Worm (Caenorhabditis elegans) whole organism, L4/young adult: ENCODE data around the gene Y44A6D.3.

ENCODE experiments used
- W03F9.2 ChIP-seq: fragments of 150-350 bp; optimal IDR thresholded peaks from 2 replicates; lab custom pipeline; 2014; ENCODE audit warnings: missing biosample characterization, missing genetic modification characterization
- dao-5 ChIP-seq: sonication (generic microtip); optimal IDR thresholded peaks from 2 replicates; lab custom pipeline; 2016; ENCODE audit warnings: missing genotype, missing genetic modification characterization, moderate library complexity, missing compliant biosample characterization
- him-1 ChIP-seq: sonication (generic microtip); optimal IDR thresholded peaks from 2 replicates; lab custom pipeline; 2016; ENCODE audit warnings: missing genotype, missing genetic modification reagents, missing genetic modification characterization, missing compliant biosample characterization

Gene Y44A6D.3

DNA sequence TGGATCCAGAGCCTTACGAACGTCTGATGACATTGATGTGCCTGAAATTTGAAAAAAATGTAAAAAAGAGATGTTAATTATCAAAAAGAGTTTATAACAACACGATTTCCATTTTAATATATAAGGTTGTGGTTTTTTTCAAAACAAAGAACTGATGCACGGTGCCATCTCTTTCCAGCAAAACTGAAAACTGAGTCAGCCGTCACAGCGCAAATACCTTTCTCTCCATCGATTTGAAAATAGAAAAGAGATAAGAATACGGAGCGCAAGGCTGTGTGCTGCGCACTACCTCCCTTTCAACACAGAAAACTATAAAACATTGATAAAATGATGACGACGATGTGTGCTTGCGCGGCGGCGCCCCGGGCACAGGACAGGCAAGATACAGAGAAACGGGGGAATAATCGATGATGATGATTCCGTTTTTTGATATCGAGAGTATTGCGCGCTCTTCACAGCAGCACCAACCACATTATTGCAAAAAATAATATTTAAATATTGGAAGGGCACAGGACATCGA is at the start of gene Y44A6D.3:
Gene Y44A6D.3 (minus strand): TSS at position 51 of the 520 bp plus-strand sequence.
- TF ChIP-seq W03F9.2 (no peak), him-1 (tag; lab: Kevin White, UChicago) (no peak), dao-5 (tag; lab: Kevin White, UChicago) (no peak)

ce11 chrV:20841484-20841883 is 49.3 kb upstream of the Y44A6D.3 start:
- no peak for TF ChIP-seq W03F9.2
- no peak for TF ChIP-seq him-1 (tag; lab: Kevin White, UChicago)
- TF ChIP-seq dao-5 (tag; lab: Kevin White, UChicago): no peak

ce11 chrV:20838565-20838964 is 46.3 kb upstream of the Y44A6D.3 start, which contains the start of gene exos-7:
exos-7 (plus strand) TSS chrV:20838865.
- TF ChIP-seq W03F9.2: no peak
- TF ChIP-seq him-1 (tag; lab: Kevin White, UChicago): no peak
- TF ChIP-seq dao-5 (tag; lab: Kevin White, UChicago): no peak

ce11 chrV:20837765-20838164 is 45.5 kb upstream of the Y44A6D.3 start, which contains the start of gene mrps-12:
mrps-12 (plus strand) TSS chrV:20838080.
- TF ChIP-seq him-1 (tag; lab: Kevin White, UChicago) (no peak), dao-5 (tag; lab: Kevin White, UChicago) (no peak), W03F9.2 (no peak)

DNA sequence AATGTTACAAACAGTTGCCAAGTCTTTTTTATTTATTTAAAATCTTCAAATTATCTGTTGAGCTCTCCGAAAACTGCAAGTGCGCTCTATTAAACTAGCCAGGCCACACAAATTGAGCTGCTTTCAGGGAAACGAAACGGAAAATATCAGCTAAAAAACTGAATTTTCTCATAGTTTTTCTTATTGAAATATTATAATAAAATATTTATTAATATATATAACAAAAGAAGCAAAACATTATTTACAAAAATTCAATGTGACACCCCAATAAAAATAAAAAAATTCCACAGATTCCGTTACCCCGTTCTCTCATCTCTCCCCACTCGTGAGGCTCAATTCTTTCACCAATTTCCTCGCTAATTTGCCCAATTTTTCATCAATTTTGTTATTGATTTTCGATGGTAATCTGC is 40.3 kb upstream of the Y44A6D.3 start:
- TF ChIP-seq dao-5 (tag; lab: Kevin White, UChicago): no peak

DNA sequence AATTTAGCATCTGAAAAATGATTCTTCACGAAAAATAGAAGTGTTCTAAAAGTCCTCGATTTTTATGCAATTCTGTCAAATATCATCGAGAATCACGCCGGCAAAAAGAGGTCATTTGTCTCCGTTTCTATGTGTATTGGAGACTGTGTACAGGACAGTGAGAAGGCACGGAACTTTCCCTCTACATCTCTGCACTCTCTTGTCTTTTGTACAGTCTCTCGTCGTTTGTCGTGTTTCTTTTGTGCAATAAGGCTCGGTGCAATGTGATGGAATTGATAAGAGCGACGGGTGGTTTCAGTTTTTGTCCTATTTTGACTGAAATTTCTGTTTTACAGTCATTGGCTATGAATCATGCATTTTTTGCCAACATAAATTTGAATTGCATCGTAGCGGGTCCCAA is 39.6 kb upstream of the Y44A6D.3 start:
- TF ChIP-seq dao-5 (tag; lab: Kevin White, UChicago) (no peak), W03F9.2 (no peak), him-1 (tag; lab: Kevin White, UChicago) (no peak)

- TF ChIP-seq W03F9.2 (no peak), him-1 (tag; lab: Kevin White, UChicago) (no peak)
These were observed 38.2 kb upstream of the Y44A6D.3 start for ce11 chrV:20830409-20830808.

- TF ChIP-seq dao-5 (tag; lab: Kevin White, UChicago) (no peak), W03F9.2 (no peak), him-1 (tag; lab: Kevin White, UChicago) (no peak)
These were observed 37.3 kb upstream of the Y44A6D.3 start, which contains the start of gene num-1 for ce11 chrV:20829511-20829910. num-1 (plus strand) TSS chrV:20829811.

DNA sequence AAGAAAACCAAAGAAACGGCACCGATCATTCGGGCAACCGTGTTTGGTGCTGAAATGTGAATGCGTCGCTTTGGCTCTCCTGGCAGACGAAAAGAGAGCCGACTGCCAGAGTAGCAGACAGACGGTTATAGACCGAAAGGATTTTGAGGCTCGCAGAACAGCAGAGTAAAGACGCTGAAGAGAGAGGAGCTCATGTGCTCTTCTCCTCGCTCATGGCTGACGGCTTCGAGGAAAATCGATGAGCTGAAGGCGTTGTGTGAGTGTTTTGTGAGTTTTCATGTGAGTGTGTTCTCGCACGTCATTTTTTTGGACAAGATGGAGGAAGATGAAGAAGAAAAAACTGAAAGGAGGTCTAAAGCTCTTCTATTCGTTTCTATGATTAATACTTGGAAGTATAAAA is 36.6 kb upstream of the Y44A6D.3 start, which contains the start of gene sbt-1:
Gene sbt-1 (minus strand): TSS at position 62 of the 400 bp plus-strand sequence.
- TF ChIP-seq him-1 (tag; lab: Kevin White, UChicago) (peak; percentile 40), W03F9.2 (no peak), dao-5 (tag; lab: Kevin White, UChicago) (no peak)

DNA sequence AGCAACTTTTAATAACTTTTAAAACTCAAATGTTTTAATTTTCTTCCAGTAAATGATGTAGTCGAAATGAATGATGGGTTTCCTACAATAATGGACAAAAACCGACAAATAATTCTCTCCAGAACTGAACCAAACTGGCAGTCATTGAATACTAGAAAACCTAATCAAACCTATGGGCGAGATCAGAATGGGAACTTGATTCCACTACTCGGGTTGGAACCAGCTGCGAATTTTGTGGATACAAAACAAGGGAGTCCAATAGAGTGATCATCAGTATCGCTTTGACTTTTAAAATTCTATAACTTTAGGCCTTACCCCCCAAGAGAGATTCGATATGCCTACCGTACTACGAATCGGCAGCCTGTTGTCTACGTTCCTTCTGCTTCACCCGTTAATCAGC is 34.4 kb upstream of the Y44A6D.3 start:
- TF ChIP-seq dao-5 (tag; lab: Kevin White, UChicago): no peak
- no peak for TF ChIP-seq him-1 (tag; lab: Kevin White, UChicago)
- TF ChIP-seq W03F9.2: no peak

DNA sequence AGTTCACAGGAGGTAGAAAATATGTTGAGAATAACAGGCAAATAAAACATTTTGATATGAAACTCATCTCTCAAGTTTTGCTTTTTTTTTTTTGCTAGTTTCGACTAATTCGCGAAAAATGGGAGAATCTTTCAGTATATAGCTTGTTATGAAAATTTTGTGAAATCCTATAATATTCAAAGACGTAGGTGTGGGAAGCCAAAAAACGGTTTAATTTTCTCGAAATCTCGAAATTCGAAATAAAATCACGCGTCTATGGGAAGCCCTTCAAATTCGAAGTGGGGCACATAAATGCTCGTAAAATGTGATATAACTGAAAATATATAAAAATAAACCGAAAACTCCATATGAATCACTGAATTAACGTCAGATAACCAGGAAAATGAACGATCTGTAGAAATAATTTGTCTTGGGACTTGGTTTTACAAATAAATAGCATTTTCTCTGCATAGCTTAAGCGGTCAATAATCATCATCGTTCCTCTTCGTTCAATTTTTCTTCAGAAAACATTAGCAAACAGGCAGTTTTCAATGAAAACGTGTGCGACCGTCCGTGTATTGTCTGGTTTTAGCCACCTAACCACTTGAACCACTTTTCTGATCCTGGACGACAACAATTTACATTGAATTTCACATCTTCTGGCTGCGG is 32.9 kb upstream of the Y44A6D.3 start, which contains the start of the genes gcy-22 and grl-14:
Gene gcy-22 (minus strand): TSS at position 101 of the 648 bp plus-strand sequence.
Gene grl-14 (plus strand): TSS at position 598 of the 648 bp plus-strand sequence.
- TF ChIP-seq him-1 (tag; lab: Kevin White, UChicago) (no peak), W03F9.2 (no peak), dao-5 (tag; lab: Kevin White, UChicago) (no peak)

DNA sequence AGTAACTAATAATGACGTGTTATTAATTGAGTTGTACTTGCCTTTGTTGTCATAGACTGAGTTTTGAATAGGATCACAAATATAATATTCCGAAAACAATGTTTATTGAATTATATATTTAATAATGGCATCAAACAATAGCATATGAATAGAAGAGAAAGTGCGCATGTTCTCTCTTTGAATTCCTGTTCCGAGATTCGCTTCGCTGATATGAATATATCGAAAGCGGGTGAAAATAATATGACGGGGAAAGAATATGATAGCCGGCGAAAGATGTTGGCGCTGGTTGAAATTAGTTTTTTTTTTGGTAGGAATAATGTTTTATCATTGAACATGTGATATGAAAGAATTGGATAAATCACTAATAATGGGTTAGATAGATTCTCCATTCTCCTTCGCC is 27.8 kb upstream of the Y44A6D.3 start, which contains the start of gene T03D8.6:
Gene T03D8.6 (minus strand): TSS at position 298 of the 400 bp plus-strand sequence.
- TF ChIP-seq him-1 (tag; lab: Kevin White, UChicago) (no peak), W03F9.2 (no peak), dao-5 (tag; lab: Kevin White, UChicago) (no peak)

ce11 chrV:20815842-20816241 is 23.6 kb upstream of the Y44A6D.3 start, which contains the start of gene sshk-1:
sshk-1 (plus strand) TSS chrV:20816142.
- TF ChIP-seq W03F9.2 (no peak), him-1 (tag; lab: Kevin White, UChicago) (no peak), dao-5 (tag; lab: Kevin White, UChicago) (no peak)

DNA sequence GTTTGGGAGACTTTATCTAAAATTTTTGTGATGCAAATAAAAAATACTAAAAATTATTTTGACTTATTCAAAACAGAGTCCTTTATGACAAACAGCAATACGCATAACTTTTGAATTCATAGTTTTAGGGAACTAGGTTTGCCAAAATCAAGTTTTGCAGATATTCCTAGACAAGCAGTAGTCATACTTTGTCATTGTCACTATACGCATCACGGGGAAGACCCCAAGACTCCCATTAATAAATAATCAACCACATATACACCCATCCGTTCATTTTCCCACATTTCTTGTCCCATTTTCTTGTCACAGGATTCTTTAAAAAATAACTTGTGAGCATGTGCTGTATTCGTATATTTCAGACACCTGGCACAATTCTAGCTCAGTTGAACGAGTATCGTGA is 22.2 kb upstream of the Y44A6D.3 start, which contains the start of gene Y44A6D.7:
Gene Y44A6D.7 (plus strand): TSS at position 301 of the 400 bp plus-strand sequence.
- TF ChIP-seq W03F9.2 (no peak), him-1 (tag; lab: Kevin White, UChicago) (no peak), dao-5 (tag; lab: Kevin White, UChicago) (no peak)
